In genomic region chrV:19981832-19982462, ce11 we compare ENCODE assay signal across 6 worm cellular contexts.
A peak's percentile ranks its signal among the peaks of the same experiment; 100 is the strongest.
TF ChIP-seq lines count a peak whose summit lies in the region.

Y60A3A.24 (minus strand) TSS chrV:19981882.

TF ChIP-seq in whole organism, L1 larva, 84 proteins besides CTCF, POLR2A, EP300 and RAD21:
- TF ChIP-seq ama-1 (optimal IDR thresholded peaks at IDR 0.05; lab: Kevin White, UChicago) (no peak), jun-1 (tag; optimal IDR thresholded peaks at IDR 0.05; lab: Kevin White, UChicago) (no peak), mef-2 (tag; optimal IDR thresholded peaks at IDR 0.05; lab: Kevin White, UChicago) (no peak), swsn-7 (tag; optimal IDR thresholded peaks at IDR 0.05; lab: Kevin White, UChicago) (no peak), dpl-1 (GFP tag; optimal IDR thresholded peaks at IDR 0.05; lab: Kevin White, UChicago) (no peak), tbx-2 (tag; optimal IDR thresholded peaks at IDR 0.05; lab: Kevin White, UChicago) (no peak), efl-1 (optimal IDR thresholded peaks at IDR 0.05; lab: Kevin White, UChicago) (no peak), efl-1 (GFP tag; optimal IDR thresholded peaks at IDR 0.05 in 1 of 2; lab: Kevin White, UChicago) (peak in 1 of 2 experiments; percentile 47), C34B4.2 (tag; optimal IDR thresholded peaks at IDR 0.05; lab: Kevin White, UChicago) (no peak), nhr-237 (tag; optimal IDR thresholded peaks at IDR 0.05; lab: Kevin White, UChicago) (no peak), zip-4 (GFP tag; optimal IDR thresholded peaks at IDR 0.05; lab: Kevin White, UChicago) (no peak), elt-2 (tag; optimal IDR thresholded peaks at IDR 0.05; lab: Kevin White, UChicago) (peak; percentile 60), skn-1 (tag; optimal IDR thresholded peaks at IDR 0.05; lab: Kevin White, UChicago) (no peak)

TF ChIP-seq in whole organism, L2 larva, 48 proteins besides CTCF, POLR2A, EP300 and RAD21:
- TF ChIP-seq nhr-10 (tag; optimal IDR thresholded peaks at IDR 0.05; lab: Kevin White, UChicago) = no peak
- TF ChIP-seq fos-1 (tag; optimal IDR thresholded peaks at IDR 0.05; lab: Kevin White, UChicago) = peak; percentile 80
- no peak for TF ChIP-seq unc-55 (GFP tag; optimal IDR thresholded peaks at IDR 0.05; lab: Kevin White, UChicago)
- no peak for TF ChIP-seq C34F6.9 (tag; optimal IDR thresholded peaks at IDR 0.05; lab: Kevin White, UChicago)
- TF ChIP-seq nhr-25 (tag; optimal IDR thresholded peaks at IDR 0.05; lab: Kevin White, UChicago) = no peak
- no peak for TF ChIP-seq lin-11 (tag; optimal IDR thresholded peaks at IDR 0.05; lab: Kevin White, UChicago)
- TF ChIP-seq gmeb-1 (tag; optimal IDR thresholded peaks at IDR 0.05; lab: Kevin White, UChicago) = peak; percentile 25
- no peak for TF ChIP-seq blmp-1 (tag; optimal IDR thresholded peaks at IDR 0.05; lab: Kevin White, UChicago; ENCODE audit: insufficient read depth)
- no peak for TF ChIP-seq mbf-1 (tag; optimal IDR thresholded peaks at IDR 0.05; lab: Kevin White, UChicago)
- TF ChIP-seq crh-2 (tag; optimal IDR thresholded peaks at IDR 0.05; lab: Kevin White, UChicago) = peak; percentile 24

TF ChIP-seq in whole organism, L3 larva, 47 proteins besides CTCF, POLR2A, EP300 and RAD21:
- TF ChIP-seq ama-1 (optimal IDR thresholded peaks at IDR 0.05; lab: Kevin White, UChicago) = no peak
- no peak for TF ChIP-seq nhr-77 (tag; optimal IDR thresholded peaks at IDR 0.05; lab: Kevin White, UChicago)
- TF ChIP-seq ceh-9 (tag; optimal IDR thresholded peaks at IDR 0.05; lab: Kevin White, UChicago) = no peak
- TF ChIP-seq elt-2 (tag; optimal IDR thresholded peaks at IDR 0.05; lab: Kevin White, UChicago) = peak; percentile 88
- TF ChIP-seq pqm-1 (tag; optimal IDR thresholded peaks at IDR 0.05; lab: Kevin White, UChicago) = peak; percentile 43
TF ChIP-seq in whole organism, L3 larva: peak in this region for 2.

TF ChIP-seq in whole organism, L4 larva, 104 proteins besides CTCF, POLR2A, EP300 and RAD21:
- TF ChIP-seq zip-11 (GFP tag; IDR thresholded peaks at IDR 0.05; lab: Robert Waterston, UW) (no peak), ztf-11 (tag; optimal IDR thresholded peaks at IDR 0.05; lab: Kevin White, UChicago) (no peak), pqm-1 (tag; optimal IDR thresholded peaks at IDR 0.05; lab: Kevin White, UChicago) (peak; percentile 87), aha-1 (tag; lab: Kevin White, UChicago) (peak; percentile 61), php-3 (GFP tag; IDR thresholded peaks at IDR 0.05; lab: Robert Waterston, UW) (peak; percentile 90; the same call in 1 of the 2 replicates), nhr-77 (tag; optimal IDR thresholded peaks at IDR 0.05; lab: Kevin White, UChicago) (peak; percentile 16), nhr-28 (tag; optimal IDR thresholded peaks at IDR 0.05; lab: Kevin White, UChicago) (peak; percentile 82), hlh-11 (tag; optimal IDR thresholded peaks at IDR 0.05; lab: Kevin White, UChicago) (peak; percentile 38), daf-16 (GFP tag; optimal IDR thresholded peaks at IDR 0.05; lab: Kevin White, UChicago) (no peak), daf-16 (tag; optimal IDR thresholded peaks at IDR 0.05; lab: Kevin White, UChicago) (peak; percentile 68), dve-1 (tag; optimal IDR thresholded peaks at IDR 0.05; lab: Kevin White, UChicago; ENCODE audit: insufficient read depth) (peak; percentile 56), zip-2 (tag; optimal IDR thresholded peaks at IDR 0.05; lab: Kevin White, UChicago) (no peak), ceh-20 (GFP tag; IDR thresholded peaks at IDR 0.05; lab: Robert Waterston, UW) (no peak), zfp-3 (GFP tag; conservative IDR thresholded peaks at IDR 0.05; lab: Robert Waterston, UW) (no peak), fos-1 (tag; optimal IDR thresholded peaks at IDR 0.05; lab: Kevin White, UChicago) (no peak)

TF ChIP-seq in whole organism, late embryonic, 69 proteins besides CTCF, POLR2A, EP300 and RAD21:
- TF ChIP-seq gmeb-2 (tag; optimal IDR thresholded peaks at IDR 0.05; lab: Kevin White, UChicago) (no peak), elt-2 (tag; optimal IDR thresholded peaks at IDR 0.05; lab: Kevin White, UChicago) (peak; percentile 70)

TF ChIP-seq in whole organism, young adult, 124 proteins besides CTCF, POLR2A, EP300 and RAD21:
- TF ChIP-seq nhr-80 (tag; optimal IDR thresholded peaks at IDR 0.05; lab: Kevin White, UChicago) = peak; percentile 76
- TF ChIP-seq attf-5 (GFP tag; optimal IDR thresholded peaks at IDR 0.05; lab: Kevin White, UChicago) = peak; percentile 37
- TF ChIP-seq lin-35 (GFP tag; optimal IDR thresholded peaks at IDR 0.05; lab: Kevin White, UChicago) = no peak
